Worm (Caenorhabditis elegans): Measurements from ENCODE around the gene glb-17.

Gene glb-17

ce11 chrX:9536008-9536407 is 40.8 kb downstream of the glb-17 start:
- TF ChIP-seq nhr-71 (tag; optimal IDR thresholded peaks at IDR 0.05) (peak; percentile 16), Y116A8C.19 (tag; optimal IDR thresholded peaks at IDR 0.05; ENCODE audit: borderline replicate concordance) (no peak), nhr-47 (tag; optimal IDR thresholded peaks at IDR 0.05) (no peak), nhr-90 (tag; optimal IDR thresholded peaks at IDR 0.05; ENCODE audit: poor library complexity) (peak; percentile 14), nhr-20 (tag; optimal IDR thresholded peaks at IDR 0.05) (peak; percentile 2), C34B4.2 (tag; optimal IDR thresholded peaks at IDR 0.05) (no peak), ztf-4 (tag; optimal IDR thresholded peaks at IDR 0.05) (no peak), sptf-1 (tag; optimal IDR thresholded peaks at IDR 0.05) (no peak), blmp-1 (tag; optimal IDR thresholded peaks at IDR 0.05) (no peak), nhr-11 (tag; optimal IDR thresholded peaks at IDR 0.05) (no peak), snu-23 (GFP tag; optimal IDR thresholded peaks at IDR 0.05) (no peak), rnt-1 (tag; optimal IDR thresholded peaks at IDR 0.05) (no peak), nhr-85 (tag) (peak; percentile 64), fkh-4 (tag; optimal IDR thresholded peaks at IDR 0.05; ENCODE audit: borderline replicate concordance) (no peak), lsy-2 (tag; optimal IDR thresholded peaks at IDR 0.05) (no peak)

ce11 chrX:9531640-9532039 is 45.2 kb downstream of the glb-17 start:
- no peak for TF ChIP-seq snpc-4 (tag; optimal IDR thresholded peaks at IDR 0.05)
- TF ChIP-seq nhr-71 (tag; optimal IDR thresholded peaks at IDR 0.05): no peak
- no peak for TF ChIP-seq unc-98 (GFP tag; IDR thresholded peaks at IDR 0.05)
- no peak for TF ChIP-seq pax-3 (tag; optimal IDR thresholded peaks at IDR 0.05)
- no peak for TF ChIP-seq rnt-1 (tag; optimal IDR thresholded peaks at IDR 0.05)
- no peak for TF ChIP-seq alr-1 (tag; optimal IDR thresholded peaks at IDR 0.05; ENCODE audit: borderline replicate concordance)
- no peak for TF ChIP-seq nhr-76 (tag; optimal IDR thresholded peaks at IDR 0.05)
- no peak for TF ChIP-seq ceh-88 (GFP tag; IDR thresholded peaks at IDR 0.05)
- TF ChIP-seq ceh-63 (GFP tag; optimal IDR thresholded peaks at IDR 0.05): no peak
- no peak for TF ChIP-seq fkh-10 (GFP tag; optimal IDR thresholded peaks at IDR 0.05)
- TF ChIP-seq aly-2 (tag; optimal IDR thresholded peaks at IDR 0.05): no peak
- no peak for TF ChIP-seq isw-1 (GFP tag; IDR thresholded peaks at IDR 0.05)
- TF ChIP-seq nhr-12 (tag; optimal IDR thresholded peaks at IDR 0.05): no peak
- no peak for TF ChIP-seq ceh-82 (tag; optimal IDR thresholded peaks at IDR 0.05)
- no peak for TF ChIP-seq tbx-2 (tag; optimal IDR thresholded peaks at IDR 0.05)
- no peak for TF ChIP-seq ama-1 (optimal IDR thresholded peaks at IDR 0.05)
- TF ChIP-seq ceh-90 (tag; optimal IDR thresholded peaks at IDR 0.05): no peak

ce11 chrX:9529360-9529759 is 47.5 kb downstream of the glb-17 start, which contains the start of gene C07B5.4:
TSS of gene C07B5.4 (plus strand) at chrX:9529660.
- peak; percentile 38 for TF ChIP-seq nhr-85 (tag)
- no peak for TF ChIP-seq unc-86 (tag; optimal IDR thresholded peaks at IDR 0.05)

- no peak for TF ChIP-seq ceh-88 (GFP tag; IDR thresholded peaks at IDR 0.05)
- no peak for TF ChIP-seq efl-3 (GFP tag; optimal IDR thresholded peaks at IDR 0.05)
- peak; percentile 26 for TF ChIP-seq nhr-90 (tag; optimal IDR thresholded peaks at IDR 0.05; ENCODE audit: poor library complexity)
- TF ChIP-seq lin-13 (GFP tag; optimal IDR thresholded peaks at IDR 0.05): no peak
- peak; percentile 37 for TF ChIP-seq lin-14 (GFP tag; optimal IDR thresholded peaks at IDR 0.05)
- TF ChIP-seq skn-1 (tag; optimal IDR thresholded peaks at IDR 0.05): peak; percentile 10
- TF ChIP-seq fkh-10 (GFP tag; optimal IDR thresholded peaks at IDR 0.05): no peak
- no peak for TF ChIP-seq egl-27 (tag; optimal IDR thresholded peaks at IDR 0.05)
- TF ChIP-seq ets-5 (GFP tag; IDR thresholded peaks at IDR 0.05): no peak
- TF ChIP-seq unc-98 (GFP tag; IDR thresholded peaks at IDR 0.05): no peak
- TF ChIP-seq nhr-237 (tag; optimal IDR thresholded peaks at IDR 0.05): no peak
- no peak for TF ChIP-seq fkh-4 (tag; optimal IDR thresholded peaks at IDR 0.05; ENCODE audit: borderline replicate concordance)
- TF ChIP-seq lsy-2 (tag; optimal IDR thresholded peaks at IDR 0.05): no peak
- TF ChIP-seq snu-23 (GFP tag; optimal IDR thresholded peaks at IDR 0.05): peak; percentile 46
- no peak for TF ChIP-seq F16B12.6 (tag; optimal IDR thresholded peaks at IDR 0.05)
- TF ChIP-seq grh-1 (GFP tag; IDR thresholded peaks at IDR 0.05): no peak
- peak; percentile 2 for TF ChIP-seq mep-1 (tag; optimal IDR thresholded peaks at IDR 0.05)
- TF ChIP-seq ama-1 (optimal IDR thresholded peaks at IDR 0.05): no peak
- peak; percentile 39 for TF ChIP-seq nhr-71 (tag; optimal IDR thresholded peaks at IDR 0.05)
- no peak for TF ChIP-seq C16A3.4 (tag; optimal IDR thresholded peaks at IDR 0.05)
- TF ChIP-seq blmp-1 (tag; optimal IDR thresholded peaks at IDR 0.05): peak; percentile 85
- TF ChIP-seq swsn-7 (tag; optimal IDR thresholded peaks at IDR 0.05): no peak
- no peak for TF ChIP-seq nhr-77 (tag; optimal IDR thresholded peaks at IDR 0.05)
- no peak for TF ChIP-seq lin-39 (tag; optimal IDR thresholded peaks at IDR 0.05)
- no peak for TF ChIP-seq mef-2 (tag; optimal IDR thresholded peaks at IDR 0.05)
- no peak for TF ChIP-seq pag-3 (tag; optimal IDR thresholded peaks at IDR 0.05; ENCODE audit: borderline replicate concordance, insufficient read depth)
- peak; percentile 25 for TF ChIP-seq irx-1 (tag; optimal IDR thresholded peaks at IDR 0.05)
Observed at ce11 chrX:9527898-9528297, 48.9 kb downstream of the glb-17 start.
